Fruit fly (Drosophila melanogaster) whole organism, embryonic: ENCODE measurements around the gene Ccdc58.

Source experiments
- BEAF-32 ChIP-seq: fragments of 200-800 bp; sonication (Bioruptor generic); optimal IDR thresholded peaks from 3 replicates; lab custom pipeline; 2017; ENCODE audit warnings: missing biosample characterization, missing genetic modification characterization, mild to moderate bottlenecking, moderate library complexity, missing genetic modification reagents
- Bgb ChIP-seq: fragments of 200-800 bp; sonication (Bioruptor generic); IDR thresholded peaks from 2 replicates; pipeline ENCODE4 v1.3.6; 2022; ENCODE audit warnings: missing biosample characterization, missing genetic modification characterization; ENCODE audit not compliant: partially characterized antibody
- CG10267 ChIP-seq: fragments of 200-800 bp; sonication (Bioruptor generic); optimal IDR thresholded peaks from 2 replicates; lab custom pipeline; 2018; ENCODE audit warnings: missing biosample characterization, mild to moderate bottlenecking, missing genetic modification characterization, moderate library complexity
- CG10565 ChIP-seq: fragments of 200-800 bp; sonication (Bioruptor generic); optimal IDR thresholded peaks from 3 replicates; lab custom pipeline; 2016; ENCODE audit warnings: missing biosample characterization, mild to moderate bottlenecking, missing genetic modification characterization
- CG11504 ChIP-seq: fragments of 200-800 bp; sonication (Bioruptor generic); optimal IDR thresholded peaks from 3 replicates; lab custom pipeline; 2019; ENCODE audit warnings: missing biosample characterization, mild to moderate bottlenecking, missing genetic modification characterization, moderate library complexity
- CG14860 ChIP-seq: fragments of 200-800 bp; sonication (Bioruptor generic); IDR thresholded peaks from 3 replicates; pipeline ENCODE4 v1.3.6; 2022; ENCODE audit warnings: missing biosample characterization, missing genetic modification characterization; ENCODE audit not compliant: partially characterized antibody
- CG18011 ChIP-seq: fragments of 200-800 bp; sonication (Bioruptor generic); optimal IDR thresholded peaks from 2 replicates; lab custom pipeline; 2017; ENCODE audit warnings: missing biosample characterization, missing genetic modification characterization, mild to moderate bottlenecking, moderate library complexity, missing genotype
- CG18476 ChIP-seq: fragments of 200-800 bp; sonication (Bioruptor generic); optimal IDR thresholded peaks from 2 replicates; lab custom pipeline; 2016; ENCODE audit warnings: missing biosample characterization, mild to moderate bottlenecking, missing genetic modification characterization
- CG2116 ChIP-seq: fragments of 200-800 bp; sonication (Bioruptor generic); optimal IDR thresholded peaks from 3 replicates; lab custom pipeline; 2018; ENCODE audit warnings: missing biosample characterization, mild to moderate bottlenecking, missing genetic modification characterization
- CG2129 ChIP-seq: fragments of 200-800 bp; sonication (Bioruptor generic); IDR thresholded peaks from 2 replicates; pipeline ENCODE4 v1.3.6; 2022; ENCODE audit warnings: missing biosample characterization, missing genetic modification characterization; ENCODE audit not compliant: partially characterized antibody
- CG2712 ChIP-seq: fragments of 200-800 bp; optimal IDR thresholded peaks from 3 replicates; lab custom pipeline; 2019; ENCODE audit warnings: missing biosample characterization, mild to moderate bottlenecking, missing genetic modification characterization, moderate library complexity
- CG3281 ChIP-seq: fragments of 200-800 bp; sonication (Bioruptor generic); optimal IDR thresholded peaks from 3 replicates; lab custom pipeline; 2017; ENCODE audit warnings: missing biosample characterization, mild to moderate bottlenecking, missing genetic modification characterization
- CG6791 ChIP-seq: fragments of 200-800 bp; sonication (Bioruptor generic); IDR thresholded peaks from 3 replicates; pipeline ENCODE4 v1.3.6; 2022; ENCODE audit warnings: missing biosample characterization, missing genetic modification characterization; ENCODE audit not compliant: partially characterized antibody
- CG7963 ChIP-seq: fragments of 200-800 bp; sonication (Bioruptor generic); IDR thresholded peaks from 3 replicates; pipeline ENCODE4 v1.3.6; 2022; ENCODE audit warnings: missing biosample characterization, missing genetic modification characterization; ENCODE audit not compliant: partially characterized antibody
- CG9727 ChIP-seq: fragments of 200-800 bp; sonication (Bioruptor generic); optimal IDR thresholded peaks from 3 replicates; lab custom pipeline; 2017; ENCODE audit warnings: missing biosample characterization, mild to moderate bottlenecking, missing genetic modification characterization
- D ChIP-seq, 2 experiments: fragments of 200-800 bp in 1 of 2; fragments of >200 bp in 1 of 2; sonication (Bioruptor generic) in 1 of 2; optimal IDR thresholded peaks; 2 replicates in 1 of 2; 3 replicates in 1 of 2; lab custom pipeline; 2017; ENCODE audit warnings: mild to moderate bottlenecking in 1 of 2, missing biosample characterization in 1 of 2, missing genetic modification characterization in 1 of 2, missing genetic modification reagents in 1 of 2
- Fer1 ChIP-seq: fragments of 200-800 bp; sonication (Bioruptor generic); optimal IDR thresholded peaks from 2 replicates; lab custom pipeline; 2017; ENCODE audit warnings: missing biosample characterization, mild to moderate bottlenecking, missing genetic modification characterization
- HLH4C ChIP-seq: fragments of 200-800 bp; sonication (Bioruptor generic); IDR thresholded peaks from 3 replicates; pipeline ENCODE4 v1.3.6; 2022; ENCODE audit warnings: missing biosample characterization, missing genetic modification characterization; ENCODE audit not compliant: partially characterized antibody
- Lhr ChIP-seq: fragments of 200-800 bp; sonication (Bioruptor generic); optimal IDR thresholded peaks from 3 replicates; lab custom pipeline; 2017; ENCODE audit warnings: mild to moderate bottlenecking, missing biosample characterization, missing genetic modification reagents, missing genetic modification characterization
- MESR4 ChIP-seq: fragments of 200-800 bp; sonication (Bioruptor generic); optimal IDR thresholded peaks from 2 replicates; lab custom pipeline; 2018; ENCODE audit warnings: missing biosample characterization, mild to moderate bottlenecking, missing genetic modification characterization, moderate library complexity
- NC2β ChIP-seq: fragments of 200-800 bp; sonication (Bioruptor generic); optimal IDR thresholded peaks from 2 replicates; lab custom pipeline; 2016; ENCODE audit warnings: missing biosample characterization, missing genetic modification characterization
- Nf-YB ChIP-seq: fragments of 200-800 bp; sonication (Bioruptor generic); optimal IDR thresholded peaks from 3 replicates; lab custom pipeline; 2019; ENCODE audit warnings: missing biosample characterization, mild to moderate bottlenecking, missing genetic modification characterization, moderate library complexity
- Opbp ChIP-seq: fragments of 200-800 bp; sonication (Bioruptor generic); IDR thresholded peaks from 3 replicates; pipeline ENCODE4 v1.3.6; 2022; ENCODE audit warnings: missing biosample characterization, missing genetic modification characterization; ENCODE audit not compliant: partially characterized antibody
- Sin3A ChIP-seq: fragments of >200 bp; optimal IDR thresholded peaks from 2 replicates; lab custom pipeline; 2018
- Sry-δ ChIP-seq: fragments of 200-800 bp; sonication (Bioruptor generic); optimal IDR thresholded peaks from 2 replicates; lab custom pipeline; 2016; ENCODE audit warnings: missing biosample characterization, missing genetic modification characterization
- Taf1 ChIP-seq: fragments of 200-800 bp; sonication (Bioruptor generic); IDR thresholded peaks from 2 replicates; pipeline ENCODE4 v1.3.6; 2022; ENCODE audit warnings: missing biosample characterization, missing genetic modification characterization
- aop ChIP-seq: fragments of 200-800 bp; sonication (Bioruptor generic); IDR thresholded peaks from 2 replicates; pipeline ENCODE4 v1.3.6; 2022; ENCODE audit warnings: missing biosample characterization, missing genetic modification characterization
- bcd ChIP-seq: fragments of 200-800 bp; sonication (Bioruptor generic); optimal IDR thresholded peaks from 2 replicates; lab custom pipeline; 2017; ENCODE audit warnings: missing biosample characterization, mild to moderate bottlenecking, missing genetic modification characterization
- cas ChIP-seq: fragments of 200-800 bp; sonication (Bioruptor generic); IDR thresholded peaks from 2 replicates; pipeline ENCODE4 v1.3.6; 2022; ENCODE audit warnings: missing biosample characterization, missing genetic modification characterization
- chif ChIP-seq, 2 experiments: fragments of 200-800 bp; sonication (Bioruptor generic); optimal IDR thresholded peaks; 3 replicates each; lab custom pipeline; 2016; ENCODE audit warnings: missing biosample characterization in 2 of 2, missing genetic modification characterization in 2 of 2
- corto ChIP-seq: fragments of 200-800 bp; sonication (Bioruptor generic); optimal IDR thresholded peaks from 2 replicates; lab custom pipeline; 2016; ENCODE audit warnings: missing biosample characterization, mild to moderate bottlenecking, missing genetic modification characterization, moderate library complexity
- da ChIP-seq: fragments of 200-800 bp; sonication (Bioruptor generic); optimal IDR thresholded peaks from 2 replicates; lab custom pipeline; 2016; ENCODE audit warnings: missing biosample characterization, missing genetic modification characterization
- ems ChIP-seq: fragments of 200-800 bp; sonication (Bioruptor generic); optimal IDR thresholded peaks from 3 replicates; lab custom pipeline; 2016; ENCODE audit warnings: missing biosample characterization, missing genetic modification characterization
- eve ChIP-seq, 2 experiments: fragments of >200 bp; optimal IDR thresholded peaks; 2 replicates each; lab custom pipeline; 2017; ENCODE audit warnings: missing biosample characterization in 2 of 2, missing genetic modification characterization in 2 of 2
- ewg ChIP-seq: fragments of 200-800 bp; sonication (Bioruptor generic); optimal IDR thresholded peaks from 3 replicates; lab custom pipeline; 2017; ENCODE audit warnings: mild to moderate bottlenecking, missing biosample characterization, missing genetic modification reagents, missing genetic modification characterization
- fd64A ChIP-seq: fragments of 200-800 bp; sonication (Bioruptor generic); optimal IDR thresholded peaks from 3 replicates; lab custom pipeline; 2018; ENCODE audit warnings: missing biosample characterization, mild to moderate bottlenecking, missing genetic modification characterization
- ftz-f1 ChIP-seq: fragments of 200-800 bp; sonication (Bioruptor generic); optimal IDR thresholded peaks from 2 replicates; lab custom pipeline; 2016; ENCODE audit warnings: missing biosample characterization, missing genetic modification characterization
- hb ChIP-seq: fragments of 200-800 bp; sonication (Bioruptor generic); IDR thresholded peaks from 3 replicates; pipeline ENCODE4 v1.3.6; 2022; ENCODE audit warnings: missing biosample characterization, missing genetic modification characterization; ENCODE audit not compliant: partially characterized antibody
- hbn ChIP-seq: fragments of 200-800 bp; sonication (Bioruptor generic); IDR thresholded peaks from 2 replicates; pipeline ENCODE4 v1.3.6; 2022; ENCODE audit warnings: missing biosample characterization, missing genetic modification characterization; ENCODE audit not compliant: partially characterized antibody
- hkb ChIP-seq, 2 experiments: fragments of 200-800 bp in 1 of 2; fragments of >200 bp in 1 of 2; sonication (Bioruptor generic) in 1 of 2; IDR thresholded peaks in 1 of 2; optimal IDR thresholded peaks in 1 of 2; 2 replicates each; pipeline versions ENCODE4 v1.3.6 to Lab custom; 2017 to 2022; ENCODE audit warnings: missing biosample characterization in 1 of 2, missing genetic modification characterization in 1 of 2
- kni ChIP-seq: fragments of 200-800 bp; sonication (Bioruptor generic); optimal IDR thresholded peaks from 3 replicates; lab custom pipeline; 2017; ENCODE audit warnings: mild to moderate bottlenecking, missing biosample characterization, missing genetic modification reagents, missing genetic modification characterization
- knrl ChIP-seq: fragments of 200-800 bp; sonication (Bioruptor generic); IDR thresholded peaks from 3 replicates; pipeline ENCODE4 v1.3.6; 2022; ENCODE audit warnings: missing biosample characterization, missing genetic modification characterization; ENCODE audit not compliant: partially characterized antibody
- run ChIP-seq: fragments of 200-800 bp; sonication (Bioruptor generic); optimal IDR thresholded peaks from 3 replicates; lab custom pipeline; 2018; ENCODE audit warnings: missing biosample characterization, mild to moderate bottlenecking, missing genetic modification characterization
- sna ChIP-seq: fragments of 200-800 bp; sonication (Bioruptor generic); IDR thresholded peaks from 2 replicates; pipeline ENCODE4 v1.3.6; 2022; ENCODE audit warnings: missing biosample characterization, missing genetic modification characterization; ENCODE audit not compliant: partially characterized antibody
- stc ChIP-seq: fragments of 200-800 bp; sonication (Bioruptor generic); IDR thresholded peaks from 2 replicates; pipeline ENCODE4 v1.3.6; 2022; ENCODE audit warnings: missing biosample characterization, missing genetic modification characterization
- tin ChIP-seq: fragments of 200-800 bp; sonication (Bioruptor generic); optimal IDR thresholded peaks from 3 replicates; lab custom pipeline; 2016; ENCODE audit warnings: missing biosample characterization, missing genetic modification characterization
- trem ChIP-seq: fragments of 200-800 bp; optimal IDR thresholded peaks from 3 replicates; lab custom pipeline; 2019; ENCODE audit warnings: missing biosample characterization, mild to moderate bottlenecking, missing genetic modification characterization, moderate library complexity
- unc-4 ChIP-seq: fragments of 200-800 bp; sonication (Bioruptor generic); IDR thresholded peaks from 2 replicates; pipeline ENCODE4 v1.3.6; 2022; ENCODE audit warnings: missing biosample characterization, missing genetic modification characterization; ENCODE audit not compliant: partially characterized antibody

Gene Ccdc58

DNA sequence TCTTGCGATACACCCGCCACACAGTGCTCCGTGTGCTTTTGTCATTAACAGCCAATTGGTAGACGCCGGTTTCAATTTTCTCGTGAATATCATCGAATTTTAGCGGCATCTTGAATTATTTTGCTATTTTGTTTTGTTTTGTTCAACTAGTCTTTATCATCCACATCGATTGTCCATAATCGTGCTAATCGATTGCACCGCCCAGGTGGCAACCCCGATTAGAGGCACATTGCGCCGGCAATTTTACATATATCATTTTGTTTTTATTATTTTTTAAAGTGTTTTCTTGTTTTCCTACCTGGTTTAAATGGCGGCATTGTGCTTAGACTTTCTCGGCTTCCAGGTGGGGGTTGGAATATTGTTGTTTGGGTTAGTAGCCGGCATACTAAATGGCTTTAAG, 914 bp downstream of the Ccdc58 start, which contains the start of gene CG34116 (continued):
- TF ChIP-seq aop (no peak), corto (GFP tag; lab: Kevin White, UChicago) (no peak), Taf1 (GFP tag; lab: Robert Waterston, UW) (no peak), eve (GFP tag; optimal IDR thresholded peaks at IDR 0.05; lab: Kevin White, UChicago) (no peak), unc-4 (peak; percentile 57; the same call in 1 of the 2 replicates), hbn (GFP tag; lab: Robert Waterston, UW) (peak; percentile 56), MESR4 (peak; percentile 14), CG9727 (GFP tag; lab: Kevin White, UChicago) (no peak), CG7963 (peak; percentile 38; the same call in 2 of the 3 replicates), CG18011 (GFP tag; lab: Kevin White, UChicago) (no peak), kni (no peak), NC2β (GFP tag; lab: Kevin White, UChicago) (no peak), HLH4C (GFP tag; lab: Robert Waterston, UW) (peak; percentile 67), Nf-YB (GFP tag; lab: Kevin White, UChicago) (no peak), CG2712 (no peak), Opbp (peak; percentile 57; the same call in 2 of the 3 replicates), stc (no peak), sna (GFP tag; lab: Robert Waterston, UW) (peak; percentile 19; the same call in 1 of the 2 replicates), run (tag; lab: Kevin White, UChicago) (no peak), CG14860 (GFP tag; lab: Robert Waterston, UW) (peak; percentile 48; the same call in 2 of the 3 replicates), CG6791 (GFP tag; lab: Robert Waterston, UW) (peak; percentile 84), Sry-δ (GFP tag; lab: Kevin White, UChicago) (peak; percentile 48), bcd (no peak), Bgb (GFP tag; lab: Robert Waterston, UW) (peak; percentile 73), tin (GFP tag; lab: Kevin White, UChicago) (no peak), ems (GFP tag; lab: Kevin White, UChicago) (no peak), Lhr (GFP tag; lab: Kevin White, UChicago) (no peak), D (optimal IDR thresholded peaks at IDR 0.05; lab: Kevin White, UChicago) (no peak), D (GFP tag; optimal IDR thresholded peaks at IDR 0.05; lab: Kevin White, UChicago) (no peak), CG2129 (GFP tag; lab: Robert Waterston, UW) (peak; percentile 36), hkb (optimal IDR thresholded peaks at IDR 0.05; lab: Kevin White, UChicago) (no peak), hkb (GFP tag; IDR thresholded peaks at IDR 0.05; lab: Robert Waterston, UW) (no peak), CG11504 (tag; lab: Kevin White, UChicago) (no peak), BEAF-32 (GFP tag; lab: Kevin White, UChicago) (peak; percentile 66), da (GFP tag; lab: Kevin White, UChicago) (no peak), cas (GFP tag; lab: Robert Waterston, UW) (no peak), fd64A (GFP tag; lab: Kevin White, UChicago) (no peak), trem (tag; lab: Kevin White, UChicago) (peak; percentile 26), Sin3A (peak; percentile 22), CG3281 (GFP tag; lab: Kevin White, UChicago) (no peak), CG10565 (GFP tag; lab: Kevin White, UChicago) (no peak), ewg (GFP tag; lab: Kevin White, UChicago) (no peak), CG18476 (GFP tag; lab: Kevin White, UChicago) (no peak), hb (peak; percentile 57; the same call in 1 of the 3 replicates), CG10267 (tag; lab: Kevin White, UChicago) (no peak), Fer1 (no peak), ftz-f1 (no peak), knrl (peak; percentile 65; the same call in 2 of the 3 replicates), chif (GFP tag; optimal IDR thresholded peaks at IDR 0.05; lab: Kevin White, UChicago) (no peak), CG2116 (GFP tag; lab: Kevin White, UChicago) (peak; percentile 24)
